Fruit fly (Drosophila melanogaster) Kc167 (cell line): ENCODE results near the gene CG2162.

ENCODE experiments used
- Myc ChIP-seq: fragments of >200 bp; optimal IDR thresholded peaks from 2 replicates; lab custom pipeline; 2017; ENCODE audit warnings: missing external identifiers
- Sin3A ChIP-seq: fragments of >200 bp; optimal IDR thresholded peaks from 2 replicates; lab custom pipeline; 2018; ENCODE audit warnings: missing external identifiers
- h ChIP-seq: fragments of >200 bp; optimal IDR thresholded peaks from 3 replicates; lab custom pipeline; 2018; ENCODE audit warnings: missing external identifiers
- insv ChIP-seq: fragments of >200 bp; optimal IDR thresholded peaks from 3 replicates; lab custom pipeline; 2018; ENCODE audit warnings: missing external identifiers
- psq ChIP-seq: fragments of >200 bp; optimal IDR thresholded peaks from 2 replicates; lab custom pipeline; 2017; ENCODE audit warnings: missing external identifiers
- ttk ChIP-seq: sonication (Bioruptor generic); optimal IDR thresholded peaks from 2 replicates; lab custom pipeline; 2017; ENCODE audit warnings: missing external identifiers

CG2162 gene

dm6 chr3L:3080084-3080994, 45.3 kb downstream of the CG2162 start:
- TF ChIP-seq Sin3A (lab: Kevin White, UChicago) (no peak), ttk (no peak), Myc (lab: Kevin White, UChicago) (no peak), insv (lab: Kevin White, UChicago) (no peak), h (lab: Kevin White, UChicago) (no peak), psq (lab: Kevin White, UChicago) (no peak)

dm6 chr3L:3081146-3081872, 46.3 kb downstream of the CG2162 start:
- no peak for TF ChIP-seq ttk
- no peak for TF ChIP-seq h (lab: Kevin White, UChicago)
- no peak for TF ChIP-seq insv (lab: Kevin White, UChicago)
- no peak for TF ChIP-seq psq (lab: Kevin White, UChicago)
- TF ChIP-seq Sin3A (lab: Kevin White, UChicago) = no peak
- no peak for TF ChIP-seq Myc (lab: Kevin White, UChicago)

dm6 chr3L:3081966-3082516, 47.0 kb downstream of the CG2162 start:
- no peak for TF ChIP-seq ttk
- no peak for TF ChIP-seq Sin3A (lab: Kevin White, UChicago)
- TF ChIP-seq Myc (lab: Kevin White, UChicago) = no peak
- TF ChIP-seq h (lab: Kevin White, UChicago) = no peak
- no peak for TF ChIP-seq psq (lab: Kevin White, UChicago)
- TF ChIP-seq insv (lab: Kevin White, UChicago) = no peak

- TF ChIP-seq ttk (no peak), Sin3A (lab: Kevin White, UChicago) (no peak), h (lab: Kevin White, UChicago) (no peak), insv (lab: Kevin White, UChicago) (no peak), psq (lab: Kevin White, UChicago) (no peak)
These were observed 48.5 kb downstream of the CG2162 start for dm6 chr3L:3083329-3084083.

- no peak for TF ChIP-seq ttk
- no peak for TF ChIP-seq insv (lab: Kevin White, UChicago)
- no peak for TF ChIP-seq Myc (lab: Kevin White, UChicago)
- TF ChIP-seq h (lab: Kevin White, UChicago) = no peak
- TF ChIP-seq psq (lab: Kevin White, UChicago) = no peak
- TF ChIP-seq Sin3A (lab: Kevin White, UChicago) = no peak
These were observed 54.0 kb downstream of the CG2162 start for dm6 chr3L:3089012-3089411.
